Worm (Caenorhabditis elegans) whole organism, L3 larva: Measurements from ENCODE around the gene sms-3.
A peak's percentile ranks its signal among the peaks of the same experiment; 100 is the strongest.

Experiments
- ama-1 ChIP-seq: fragments of 150-350 bp; optimal IDR thresholded peaks from 2 replicates; lab custom pipeline; 2018
- ceh-16 ChIP-seq: sonication (generic microtip); optimal IDR thresholded peaks from 2 replicates; lab custom pipeline; 2017; ENCODE audit warnings: missing biosample characterization, missing genetic modification characterization
- ceh-28 ChIP-seq: fragments of 150-350 bp; optimal IDR thresholded peaks from 2 replicates; lab custom pipeline; 2014; ENCODE audit warnings: missing biosample characterization, missing genetic modification reagents, missing genetic modification characterization
- fkh-10 ChIP-seq: sonication (generic microtip); optimal IDR thresholded peaks from 2 replicates; lab custom pipeline; 2017; ENCODE audit warnings: missing biosample characterization, missing genetic modification reagents, missing genetic modification characterization
- fos-1 ChIP-seq: fragments of 150-350 bp; optimal IDR thresholded peaks from 2 replicates; lab custom pipeline; 2014; ENCODE audit warnings: missing biosample characterization, missing genetic modification characterization
- lin-15B ChIP-seq: fragments of 150-350 bp; optimal IDR thresholded peaks from 2 replicates; lab custom pipeline; 2014; ENCODE audit warnings: missing biosample characterization, missing genetic modification characterization
- mdl-1 ChIP-seq: fragments of 150-350 bp; optimal IDR thresholded peaks from 2 replicates; lab custom pipeline; 2014; ENCODE audit warnings: missing biosample characterization, missing genetic modification characterization
- nhr-11 ChIP-seq: fragments of 150-350 bp; optimal IDR thresholded peaks from 2 replicates; lab custom pipeline; 2014; ENCODE audit warnings: missing biosample characterization, missing genetic modification characterization
- nhr-28 ChIP-seq: fragments of 150-350 bp; optimal IDR thresholded peaks from 2 replicates; lab custom pipeline; 2014; ENCODE audit warnings: missing biosample characterization, missing genetic modification characterization
- nhr-77 ChIP-seq: fragments of 150-350 bp; optimal IDR thresholded peaks from 2 replicates; lab custom pipeline; 2014; ENCODE audit warnings: missing biosample characterization, missing genetic modification characterization
- skn-1 ChIP-seq: fragments of 150-350 bp; optimal IDR thresholded peaks from 2 replicates; lab custom pipeline; 2014; ENCODE audit warnings: missing biosample characterization, missing genetic modification characterization
- snpc-4 ChIP-seq: fragments of 150-350 bp; optimal IDR thresholded peaks from 2 replicates; lab custom pipeline; 2014; ENCODE audit warnings: missing biosample characterization, missing genetic modification characterization
- unc-39 ChIP-seq: sonication (generic microtip); optimal IDR thresholded peaks from 4 replicates; lab custom pipeline; 2017; ENCODE audit warnings: missing biosample characterization, missing genetic modification characterization
- ztf-4 ChIP-seq: fragments of 150-350 bp; optimal IDR thresholded peaks from 2 replicates; lab custom pipeline; 2014; ENCODE audit warnings: missing biosample characterization, missing genetic modification characterization

ce11 chrIII:1543406-1544011 is 57.4 kb downstream of the sms-3 start:
- no peak for TF ChIP-seq lin-15B
- no peak for TF ChIP-seq unc-39 (tag; lab: Kevin White, UChicago)
- no peak for TF ChIP-seq ztf-4 (tag; lab: Kevin White, UChicago)
- no peak for TF ChIP-seq fkh-10 (GFP tag; lab: Kevin White, UChicago)
- no peak for TF ChIP-seq skn-1 (tag; lab: Kevin White, UChicago)
- no peak for TF ChIP-seq ceh-16
- TF ChIP-seq nhr-11 (tag; lab: Kevin White, UChicago) = no peak
- no peak for TF ChIP-seq fos-1
- TF ChIP-seq nhr-28 (tag; lab: Kevin White, UChicago) = no peak
- no peak for TF ChIP-seq ama-1 (lab: Kevin White, UChicago)
- no peak for TF ChIP-seq snpc-4
- TF ChIP-seq mdl-1 = no peak
- TF ChIP-seq ceh-28 (tag; lab: Kevin White, UChicago) = peak; percentile 90
- TF ChIP-seq nhr-77 = no peak
